Fruit fly (Drosophila melanogaster) whole organism, prepupa: Measurements from ENCODE around the gene Trl.

ENCODE experiments used
- CG10669 ChIP-seq: fragments of 200-800 bp; sonication (Bioruptor generic); optimal IDR thresholded peaks from 3 replicates; lab custom pipeline; 2018; ENCODE audit warnings: missing biosample characterization, mild to moderate bottlenecking, missing genetic modification characterization, moderate library complexity
- CG11294 ChIP-seq: fragments of 200-800 bp; sonication (Bioruptor generic); IDR thresholded peaks from 2 replicates; pipeline ENCODE4 v1.3.6; 2022; ENCODE audit warnings: missing biosample characterization, missing genetic modification characterization
- CG11762 ChIP-seq: fragments of 200-800 bp; sonication (Bioruptor generic); optimal IDR thresholded peaks from 3 replicates; lab custom pipeline; 2016; ENCODE audit warnings: missing biosample characterization, missing genetic modification characterization; ENCODE audit not compliant: insufficient read depth
- CG11902 ChIP-seq: fragments of 200-800 bp; sonication (Bioruptor generic); optimal IDR thresholded peaks from 3 replicates; lab custom pipeline; 2016; ENCODE audit warnings: missing biosample characterization, missing genetic modification characterization
- CG15336 ChIP-seq: fragments of 200-800 bp; sonication (Bioruptor generic); IDR thresholded peaks from 2 replicates; pipeline ENCODE4 v1.3.6; 2022; ENCODE audit warnings: missing biosample characterization, missing genetic modification characterization
- CG1621 ChIP-seq: fragments of 200-800 bp; sonication (Bioruptor generic); optimal IDR thresholded peaks from 3 replicates; lab custom pipeline; 2018; ENCODE audit warnings: missing biosample characterization, mild to moderate bottlenecking, missing genetic modification characterization
- CG16779 ChIP-seq: fragments of 200-800 bp; sonication (Bioruptor generic); optimal IDR thresholded peaks from 3 replicates; lab custom pipeline; 2017; ENCODE audit warnings: missing biosample characterization, mild to moderate bottlenecking, missing genetic modification characterization
- CG3032 ChIP-seq: fragments of 200-800 bp; optimal IDR thresholded peaks from 2 replicates; lab custom pipeline; 2019; ENCODE audit warnings: missing biosample characterization, mild to moderate bottlenecking, missing genetic modification characterization, moderate library complexity
- CG31627 ChIP-seq: fragments of 200-800 bp; sonication (Bioruptor generic); optimal IDR thresholded peaks from 3 replicates; lab custom pipeline; 2016; ENCODE audit warnings: missing biosample characterization, missing genetic modification characterization
- CG32006 ChIP-seq: fragments of 200-800 bp; sonication (Bioruptor generic); optimal IDR thresholded peaks from 3 replicates; lab custom pipeline; 2017; ENCODE audit warnings: missing biosample characterization, mild to moderate bottlenecking, missing genetic modification characterization
- CG34406 ChIP-seq: fragments of 200-800 bp; sonication (Bioruptor generic); optimal IDR thresholded peaks from 3 replicates; lab custom pipeline; 2016; ENCODE audit warnings: missing biosample characterization, missing genetic modification characterization
- CG3919 ChIP-seq: fragments of 200-800 bp; sonication (Bioruptor generic); optimal IDR thresholded peaks from 3 replicates; lab custom pipeline; 2016; ENCODE audit warnings: missing biosample characterization, missing genetic modification characterization
- CG4318 ChIP-seq: fragments of 200-800 bp; sonication (Bioruptor generic); optimal IDR thresholded peaks from 3 replicates; lab custom pipeline; 2017; ENCODE audit warnings: missing biosample characterization, mild to moderate bottlenecking, missing genetic modification characterization
- CG6163 ChIP-seq: fragments of 200-800 bp; sonication (Bioruptor generic); IDR thresholded peaks from 3 replicates; pipeline ENCODE4 v1.3.6; 2022; ENCODE audit warnings: missing biosample characterization, missing genetic modification characterization
- CG6792 ChIP-seq: fragments of 200-800 bp; sonication (Bioruptor generic); optimal IDR thresholded peaks from 3 replicates; lab custom pipeline; 2016; ENCODE audit warnings: missing biosample characterization, missing genetic modification characterization
- CG6808 ChIP-seq: fragments of 200-800 bp; sonication (Bioruptor generic); optimal IDR thresholded peaks from 3 replicates; lab custom pipeline; 2017; ENCODE audit warnings: missing biosample characterization, missing genetic modification characterization, mild to moderate bottlenecking, moderate library complexity, missing genetic modification reagents
- CG7368 ChIP-seq: fragments of 200-800 bp; sonication (Bioruptor generic); optimal IDR thresholded peaks from 3 replicates; lab custom pipeline; 2016; ENCODE audit warnings: missing biosample characterization, missing genetic modification characterization
- CG8319 ChIP-seq: fragments of 200-800 bp; sonication (Bioruptor generic); optimal IDR thresholded peaks from 3 replicates; lab custom pipeline; 2016; ENCODE audit warnings: missing biosample characterization, missing genetic modification characterization
- CG8632 ChIP-seq: fragments of 200-800 bp; sonication (Bioruptor generic); optimal IDR thresholded peaks from 3 replicates; lab custom pipeline; 2016; ENCODE audit warnings: missing biosample characterization, missing genetic modification characterization
- CG9139 ChIP-seq: fragments of 200-800 bp; sonication (Bioruptor generic); optimal IDR thresholded peaks from 3 replicates; lab custom pipeline; 2017; ENCODE audit warnings: missing biosample characterization, mild to moderate bottlenecking, missing genetic modification characterization
- Eip75B ChIP-seq: fragments of 200-800 bp; sonication (Bioruptor generic); optimal IDR thresholded peaks from 3 replicates; lab custom pipeline; 2016; ENCODE audit warnings: missing biosample characterization, missing genetic modification characterization
- Eip78C ChIP-seq: fragments of 200-800 bp; sonication (Bioruptor generic); peaks from one replicate; lab custom pipeline; 2016; ENCODE audit warnings: missing biosample characterization, missing genetic modification characterization
- Eip93F ChIP-seq: fragments of 200-800 bp; sonication (Bioruptor generic); optimal IDR thresholded peaks from 2 replicates; lab custom pipeline; 2016; ENCODE audit warnings: missing biosample characterization, mild to moderate bottlenecking, missing genetic modification characterization
- Ets21C ChIP-seq: fragments of 200-800 bp; sonication (Bioruptor generic); optimal IDR thresholded peaks from 3 replicates; lab custom pipeline; 2016; ENCODE audit warnings: missing biosample characterization, missing genetic modification characterization
- Ets96B ChIP-seq: fragments of 200-800 bp; optimal IDR thresholded peaks from 2 replicates; lab custom pipeline; 2019; ENCODE audit warnings: missing biosample characterization, mild to moderate bottlenecking, missing genetic modification characterization, moderate library complexity
- Hr39 ChIP-seq: fragments of 200-800 bp; sonication (Bioruptor generic); optimal IDR thresholded peaks from 2 replicates; lab custom pipeline; 2016; ENCODE audit warnings: missing biosample characterization, missing genetic modification characterization
- Hr4 ChIP-seq: fragments of 200-800 bp; sonication (Bioruptor generic); optimal IDR thresholded peaks from 3 replicates; lab custom pipeline; 2016; ENCODE audit warnings: missing biosample characterization, missing genetic modification characterization
- Met ChIP-seq: fragments of 200-800 bp; sonication (Bioruptor generic); optimal IDR thresholded peaks from 3 replicates; lab custom pipeline; 2016; ENCODE audit warnings: missing biosample characterization, missing genetic modification characterization
- Sox102F ChIP-seq: fragments of 200-800 bp; sonication (Bioruptor generic); optimal IDR thresholded peaks from 2 replicates; lab custom pipeline; 2016; ENCODE audit warnings: missing biosample characterization, mild to moderate bottlenecking, missing genetic modification characterization
- Sox15 ChIP-seq: fragments of 200-800 bp; sonication (Bioruptor generic); optimal IDR thresholded peaks from 3 replicates; lab custom pipeline; 2016; ENCODE audit warnings: missing biosample characterization, missing genetic modification characterization
- achi ChIP-seq: fragments of 200-800 bp; sonication (Bioruptor generic); optimal IDR thresholded peaks from 3 replicates; lab custom pipeline; 2016; ENCODE audit warnings: missing biosample characterization, missing genetic modification characterization
- acj6 ChIP-seq: fragments of 200-800 bp; sonication (Bioruptor generic); optimal IDR thresholded peaks from 3 replicates; lab custom pipeline; 2016; ENCODE audit warnings: missing biosample characterization, missing genetic modification characterization
- cyc ChIP-seq: fragments of 200-800 bp; sonication (Bioruptor generic); optimal IDR thresholded peaks from 3 replicates; lab custom pipeline; 2016; ENCODE audit warnings: missing biosample characterization, missing genetic modification characterization
- dac ChIP-seq: fragments of 200-800 bp; sonication (Bioruptor generic); optimal IDR thresholded peaks from 2 replicates; lab custom pipeline; 2017; ENCODE audit warnings: missing biosample characterization, mild to moderate bottlenecking, missing genetic modification characterization
- dsx ChIP-seq: fragments of 200-800 bp; optimal IDR thresholded peaks from 3 replicates; lab custom pipeline; 2019; ENCODE audit warnings: missing biosample characterization, mild to moderate bottlenecking, missing genetic modification characterization, moderate library complexity; ENCODE audit not compliant: poor library complexity, severe bottlenecking
- eg ChIP-seq: fragments of 200-800 bp; sonication (Bioruptor generic); IDR thresholded peaks from 3 replicates; pipeline ENCODE4 v1.3.6; 2022; ENCODE audit warnings: missing biosample characterization, missing genetic modification characterization
- esn ChIP-seq: fragments of 200-800 bp; sonication (Bioruptor generic); optimal IDR thresholded peaks from 2 replicates; lab custom pipeline; 2016; ENCODE audit warnings: missing biosample characterization, mild to moderate bottlenecking, missing genetic modification characterization, moderate library complexity
- fd85E ChIP-seq: fragments of 200-800 bp; sonication (Bioruptor generic); optimal IDR thresholded peaks from 3 replicates; lab custom pipeline; 2016; ENCODE audit warnings: missing biosample characterization, missing genetic modification characterization
- fkh ChIP-seq: fragments of 200-800 bp; sonication (Bioruptor generic); optimal IDR thresholded peaks from 3 replicates; lab custom pipeline; 2017; ENCODE audit warnings: missing biosample characterization, mild to moderate bottlenecking, missing genetic modification characterization, moderate library complexity
- lz ChIP-seq: fragments of 200-800 bp; sonication (Bioruptor generic); optimal IDR thresholded peaks from 3 replicates; lab custom pipeline; 2016; ENCODE audit warnings: missing biosample characterization, missing genetic modification characterization
- net ChIP-seq: fragments of 200-800 bp; sonication (Bioruptor generic); optimal IDR thresholded peaks from 3 replicates; lab custom pipeline; 2016; ENCODE audit warnings: missing biosample characterization, missing genetic modification characterization
- pdm3 ChIP-seq: fragments of 200-800 bp; sonication (Bioruptor generic); optimal IDR thresholded peaks from 3 replicates; lab custom pipeline; 2016; ENCODE audit warnings: missing biosample characterization, missing genetic modification characterization
- salr ChIP-seq, 2 experiments: fragments of 200-800 bp; sonication (Bioruptor generic); optimal IDR thresholded peaks; 3 replicates each; lab custom pipeline; 2016 to 2018; ENCODE audit warnings: missing biosample characterization in 2 of 2, missing genetic modification characterization in 2 of 2, mild to moderate bottlenecking in 1 of 2
- spab ChIP-seq: fragments of 200-800 bp; sonication (Bioruptor generic); optimal IDR thresholded peaks from 2 replicates; lab custom pipeline; 2017; ENCODE audit warnings: missing biosample characterization, mild to moderate bottlenecking, missing genetic modification characterization, missing genetic modification reagents
- ss ChIP-seq, 2 experiments: fragments of 200-800 bp; sonication (Bioruptor generic); optimal IDR thresholded peaks; 2 replicates in 1 of 2; 3 replicates in 1 of 2; lab custom pipeline; 2017 to 2018; ENCODE audit warnings: mild to moderate bottlenecking in 2 of 2, missing biosample characterization in 2 of 2, missing genetic modification characterization in 2 of 2, moderate library complexity in 1 of 2
- svp ChIP-seq: fragments of 200-800 bp; sonication (Bioruptor generic); peaks from one replicate; lab custom pipeline; 2016; ENCODE audit warnings: missing biosample characterization, missing genetic modification characterization

Trl gene

dm6 chr3L:14759984-14760626 is 744 bp downstream of the Trl start (continued):
- TF ChIP-seq CG6163 (no peak; the same call in 2 of the 3 replicates), CG11294 (peak; percentile 9; the same call in 1 of the 2 replicates), net (peak; percentile 27), salr (GFP tag; optimal IDR thresholded peaks at IDR 0.05; lab: Kevin White, UChicago) (no peak), acj6 (GFP tag; lab: Kevin White, UChicago) (peak; percentile 49), Ets96B (peak; percentile 6), CG15336 (peak; percentile 82), CG4318 (GFP tag; lab: Kevin White, UChicago) (no peak), CG8319 (GFP tag; lab: Kevin White, UChicago) (no peak), Met (GFP tag; lab: Kevin White, UChicago) (peak; percentile 72), fkh (GFP tag; lab: Kevin White, UChicago) (no peak), CG6808 (GFP tag; lab: Kevin White, UChicago) (no peak), cyc (GFP tag; lab: Kevin White, UChicago) (peak; percentile 48), svp (GFP tag; lab: Kevin White, UChicago) (peak; percentile 90), CG10669 (GFP tag; lab: Kevin White, UChicago) (peak; percentile 6), achi (GFP tag; lab: Kevin White, UChicago) (peak; percentile 29), dsx (GFP tag; lab: Kevin White, UChicago) (no peak), dac (GFP tag; lab: Kevin White, UChicago) (peak; percentile 46), spab (no peak), Hr39 (peak; percentile 55), CG32006 (GFP tag; lab: Kevin White, UChicago) (peak; percentile 55), Hr4 (GFP tag; lab: Kevin White, UChicago) (peak; percentile 77), esn (GFP tag; lab: Kevin White, UChicago) (peak; percentile 65), ss (GFP tag; optimal IDR thresholded peaks at IDR 0.05; lab: Kevin White, UChicago) (no peak), lz (GFP tag; lab: Kevin White, UChicago) (peak; percentile 59), CG9139 (no peak)

- peak; percentile 99 for TF ChIP-seq CG16779 (tag; lab: Kevin White, UChicago)
- TF ChIP-seq CG6792, result peak; percentile 99
- peak; percentile 100 for TF ChIP-seq CG32006 (GFP tag; lab: Kevin White, UChicago)
- peak; percentile 99 for TF ChIP-seq CG6163
- TF ChIP-seq CG6808 (GFP tag; lab: Kevin White, UChicago), result peak; percentile 99
- TF ChIP-seq Hr39, result peak; percentile 99
- peak; percentile 100 for TF ChIP-seq Eip75B (GFP tag; lab: Kevin White, UChicago)
- peak; percentile 98 for TF ChIP-seq fd85E (GFP tag; lab: Kevin White, UChicago)
- TF ChIP-seq net, result peak; percentile 100
- peak; percentile 100 for TF ChIP-seq CG11294
- peak; percentile 99 for TF ChIP-seq achi (GFP tag; lab: Kevin White, UChicago)
- TF ChIP-seq CG31627 (GFP tag; lab: Kevin White, UChicago), result peak; percentile 99
- TF ChIP-seq CG3919 (GFP tag; lab: Kevin White, UChicago), result peak; percentile 100
- TF ChIP-seq Eip93F, result peak; percentile 99
- TF ChIP-seq Hr4 (GFP tag; lab: Kevin White, UChicago), result peak; percentile 100
- peak; percentile 99 for TF ChIP-seq Sox15 (GFP tag; lab: Kevin White, UChicago)
- peak; percentile 100 for TF ChIP-seq eg (GFP tag; lab: Robert Waterston, UW)
- peak; percentile 99 for TF ChIP-seq CG11902 (GFP tag; lab: Kevin White, UChicago)
- peak; percentile 99 for TF ChIP-seq CG1621
- TF ChIP-seq CG4318 (GFP tag; lab: Kevin White, UChicago), result peak; percentile 100
- TF ChIP-seq CG15336, result peak; percentile 100
- peak; percentile 100 for TF ChIP-seq pdm3 (GFP tag; lab: Kevin White, UChicago)
- peak; percentile 100 for TF ChIP-seq CG34406 (GFP tag; lab: Kevin White, UChicago)
- TF ChIP-seq cyc (GFP tag; lab: Kevin White, UChicago), result peak; percentile 99
- peak; percentile 99 for TF ChIP-seq CG9139
- peak; percentile 99 for TF ChIP-seq CG7368 (GFP tag; lab: Kevin White, UChicago)
- TF ChIP-seq ss (GFP tag; optimal IDR thresholded peaks at IDR 0.05; lab: Kevin White, UChicago), result peak; percentile 99 to 100
- TF ChIP-seq Sox102F, result peak; percentile 99
- TF ChIP-seq CG8632, result peak; percentile 99
- peak; percentile 99 for TF ChIP-seq Ets21C (GFP tag; lab: Kevin White, UChicago)
- peak; percentile 100 for TF ChIP-seq svp (GFP tag; lab: Kevin White, UChicago)
- TF ChIP-seq Eip78C (GFP tag; lab: Kevin White, UChicago), result peak; percentile 100
- peak; percentile 100 for TF ChIP-seq CG3032
- TF ChIP-seq CG11762, result peak; percentile 100
These were observed 1.6 kb downstream of the Trl start for dm6 chr3L:14759097-14759795.
